Worm (Caenorhabditis elegans): Measurements from ENCODE around the gene ptr-18.

ptr-18 gene

ce11 chrII:12978658-12979057 is 13.3 kb downstream of the ptr-18 start:
- TF ChIP-seq tbx-37 (GFP tag; conservative IDR thresholded peaks at IDR 0.05): no peak

- no peak for TF ChIP-seq flt-1 (GFP tag; IDR thresholded peaks at IDR 0.05)
- TF ChIP-seq pes-1 (GFP tag; IDR thresholded peaks at IDR 0.05): no peak
- no peak for TF ChIP-seq ama-1 (optimal IDR thresholded peaks at IDR 0.05)
- TF ChIP-seq B0310.2 (tag; optimal IDR thresholded peaks at IDR 0.05): no peak
- no peak for TF ChIP-seq tbx-11 (GFP tag; IDR thresholded peaks at IDR 0.05)
- TF ChIP-seq hmg-4 (GFP tag; optimal IDR thresholded peaks at IDR 0.05): no peak
- TF ChIP-seq hnd-1 (tag; optimal IDR thresholded peaks at IDR 0.05): no peak
- no peak for TF ChIP-seq scrt-1 (GFP tag; IDR thresholded peaks at IDR 0.05)
- TF ChIP-seq ets-7 (tag; optimal IDR thresholded peaks at IDR 0.05): no peak
- no peak for TF ChIP-seq F13C5.2 (tag; optimal IDR thresholded peaks at IDR 0.05)
These were observed 14.9 kb downstream of the ptr-18 start, which contains the start of gene cyd-1 for ce11 chrII:12980212-12980611. Gene cyd-1, plus strand, starts transcription at chrII:12980591.

ce11 chrII:12981980-12982575 is 16.7 kb downstream of the ptr-18 start:
- TF ChIP-seq ama-1 (optimal IDR thresholded peaks at IDR 0.05): no peak
- no peak for TF ChIP-seq tbx-37 (GFP tag; conservative IDR thresholded peaks at IDR 0.05)
- no peak for TF ChIP-seq scrt-1 (GFP tag; IDR thresholded peaks at IDR 0.05)
- no peak for TF ChIP-seq tra-4 (tag; optimal IDR thresholded peaks at IDR 0.05)
- TF ChIP-seq hmbx-1 (tag; optimal IDR thresholded peaks at IDR 0.05): no peak
- no peak for TF ChIP-seq ceh-13 (GFP tag; optimal IDR thresholded peaks at IDR 0.05)
- no peak for TF ChIP-seq F13C5.2 (tag; optimal IDR thresholded peaks at IDR 0.05)
- no peak for TF ChIP-seq sea-1 (GFP tag; conservative IDR thresholded peaks at IDR 0.05)
- TF ChIP-seq hnd-1 (tag; optimal IDR thresholded peaks at IDR 0.05): no peak
- no peak for TF ChIP-seq ceh-36 (tag; optimal IDR thresholded peaks at IDR 0.05)
- no peak for TF ChIP-seq pes-1 (GFP tag; IDR thresholded peaks at IDR 0.05)
- no peak for TF ChIP-seq aly-1 (tag; optimal IDR thresholded peaks at IDR 0.05)
- no peak for TF ChIP-seq hmg-4 (GFP tag; optimal IDR thresholded peaks at IDR 0.05)

- TF ChIP-seq hmg-4 (GFP tag; optimal IDR thresholded peaks at IDR 0.05): no peak
- TF ChIP-seq ama-1 (optimal IDR thresholded peaks at IDR 0.05): no peak
- TF ChIP-seq B0310.2 (tag; optimal IDR thresholded peaks at IDR 0.05): no peak
- no peak for TF ChIP-seq tbx-37 (GFP tag; conservative IDR thresholded peaks at IDR 0.05)
- no peak for TF ChIP-seq hmbx-1 (tag; optimal IDR thresholded peaks at IDR 0.05)
- no peak for TF ChIP-seq tra-4 (tag; optimal IDR thresholded peaks at IDR 0.05)
- TF ChIP-seq pes-1 (GFP tag; IDR thresholded peaks at IDR 0.05): no peak
- TF ChIP-seq ceh-13 (GFP tag; optimal IDR thresholded peaks at IDR 0.05): no peak
- TF ChIP-seq ets-7 (tag; optimal IDR thresholded peaks at IDR 0.05): no peak
- no peak for TF ChIP-seq flt-1 (GFP tag; IDR thresholded peaks at IDR 0.05)
- no peak for TF ChIP-seq tbx-11 (GFP tag; IDR thresholded peaks at IDR 0.05)
- TF ChIP-seq sea-1 (GFP tag; conservative IDR thresholded peaks at IDR 0.05): no peak
- no peak for TF ChIP-seq ceh-36 (tag; optimal IDR thresholded peaks at IDR 0.05)
- TF ChIP-seq hnd-1 (tag; optimal IDR thresholded peaks at IDR 0.05): no peak
- no peak for TF ChIP-seq aly-1 (tag; optimal IDR thresholded peaks at IDR 0.05)
- TF ChIP-seq F13C5.2 (tag; optimal IDR thresholded peaks at IDR 0.05): no peak
- no peak for TF ChIP-seq scrt-1 (GFP tag; IDR thresholded peaks at IDR 0.05)
These were observed 17.5 kb downstream of the ptr-18 start for ce11 chrII:12982830-12983229.

ce11 chrII:12984709-12985108 is 19.4 kb downstream of the ptr-18 start:
- TF ChIP-seq ama-1 (optimal IDR thresholded peaks at IDR 0.05): no peak
- TF ChIP-seq sea-1 (GFP tag; conservative IDR thresholded peaks at IDR 0.05): no peak
- no peak for TF ChIP-seq tra-4 (tag; optimal IDR thresholded peaks at IDR 0.05)
- no peak for TF ChIP-seq ets-7 (tag; optimal IDR thresholded peaks at IDR 0.05)
- no peak for TF ChIP-seq hmbx-1 (tag; optimal IDR thresholded peaks at IDR 0.05)
- TF ChIP-seq F13C5.2 (tag; optimal IDR thresholded peaks at IDR 0.05): no peak
- TF ChIP-seq hmg-4 (GFP tag; optimal IDR thresholded peaks at IDR 0.05): no peak
- TF ChIP-seq tbx-37 (GFP tag; conservative IDR thresholded peaks at IDR 0.05): no peak
- no peak for TF ChIP-seq hnd-1 (tag; optimal IDR thresholded peaks at IDR 0.05)
- TF ChIP-seq ceh-36 (tag; optimal IDR thresholded peaks at IDR 0.05): no peak
- TF ChIP-seq tbx-11 (GFP tag; IDR thresholded peaks at IDR 0.05): no peak
- no peak for TF ChIP-seq B0310.2 (tag; optimal IDR thresholded peaks at IDR 0.05)
- TF ChIP-seq ceh-13 (GFP tag; optimal IDR thresholded peaks at IDR 0.05): no peak
- TF ChIP-seq pes-1 (GFP tag; IDR thresholded peaks at IDR 0.05): no peak
- TF ChIP-seq scrt-1 (GFP tag; IDR thresholded peaks at IDR 0.05): no peak
- no peak for TF ChIP-seq aly-1 (tag; optimal IDR thresholded peaks at IDR 0.05)
- TF ChIP-seq flt-1 (GFP tag; IDR thresholded peaks at IDR 0.05): no peak

- peak; percentile 32; the same call in 1 of the 2 replicates for TF ChIP-seq pes-1 (GFP tag; IDR thresholded peaks at IDR 0.05)
- no peak for TF ChIP-seq scrt-1 (GFP tag; IDR thresholded peaks at IDR 0.05)
These were observed 20.5 kb downstream of the ptr-18 start for ce11 chrII:12985813-12986212.

ce11 chrII:12987799-12988198 is 22.5 kb downstream of the ptr-18 start:
- no peak for TF ChIP-seq hnd-1 (tag; optimal IDR thresholded peaks at IDR 0.05)
- peak; percentile 44 for TF ChIP-seq hmg-4 (GFP tag; optimal IDR thresholded peaks at IDR 0.05)

ce11 chrII:12990191-12990590 is 24.8 kb downstream of the ptr-18 start:
- TF ChIP-seq scrt-1 (GFP tag; IDR thresholded peaks at IDR 0.05): no peak
- no peak for TF ChIP-seq aly-1 (tag; optimal IDR thresholded peaks at IDR 0.05)

Data from whole organism, early embryonic.